Fruit fly (Drosophila melanogaster): Measurements from ENCODE around the gene t-Grip91.

Gene t-Grip91

DNA sequence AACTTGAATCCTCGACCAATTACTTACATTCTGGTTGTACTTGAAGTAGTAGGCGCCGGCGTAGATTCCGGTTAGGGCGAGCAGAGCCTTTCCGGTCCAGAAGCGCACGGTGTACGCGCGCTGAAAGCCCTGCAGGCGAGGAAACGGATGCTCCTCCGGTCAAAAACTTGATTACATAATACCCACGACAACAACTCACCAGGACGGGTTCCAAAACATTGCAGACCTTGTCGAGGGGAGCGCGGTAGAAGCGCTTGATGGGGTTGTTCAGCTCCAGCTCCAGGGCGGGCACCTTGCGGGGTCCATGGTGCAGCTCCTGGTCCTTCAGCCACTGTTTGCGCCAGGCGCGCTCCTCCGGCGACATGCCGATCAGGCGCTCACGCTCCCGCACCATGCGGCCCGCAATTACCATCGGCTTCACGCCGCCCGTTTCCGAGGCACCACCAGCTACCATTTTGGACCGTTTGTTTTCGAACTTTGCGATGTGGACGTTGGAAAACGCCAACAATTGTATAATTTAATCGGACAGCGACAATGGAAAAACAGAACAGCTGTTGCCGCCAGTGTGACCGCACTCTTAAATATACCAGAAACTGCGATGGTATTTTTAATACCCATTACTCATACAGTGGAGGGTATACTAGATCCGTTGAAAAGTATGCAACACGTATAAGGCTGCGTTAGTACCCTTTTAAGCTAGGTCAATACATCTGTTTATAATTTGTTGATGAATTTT, 33.2 kb upstream of the t-Grip91 start, which contains the start of gene ND-B17 (continued):
- TF ChIP-seq CG4282 (GFP tag; optimal IDR thresholded peaks at IDR 0.05) (peak; percentile 33), CG2120 (GFP tag; optimal IDR thresholded peaks at IDR 0.05) (peak; percentile 70), CG34376 (GFP tag; optimal IDR thresholded peaks at IDR 0.05) (no peak), CG11398 (GFP tag; optimal IDR thresholded peaks at IDR 0.05) (no peak), shn (GFP tag; optimal IDR thresholded peaks at IDR 0.05) (peak; percentile 55), CG4820 (GFP tag; optimal IDR thresholded peaks at IDR 0.05) (no peak), z (GFP tag; IDR thresholded peaks at IDR 0.05) (no peak), Atf-2 (GFP tag; optimal IDR thresholded peaks at IDR 0.05) (peak; percentile 43), pho (GFP tag; optimal IDR thresholded peaks at IDR 0.05) (peak; percentile 44), Oaz (GFP tag; IDR thresholded peaks at IDR 0.05) (peak; percentile 45; the same call in 1 of the 2 replicates), fd102C (GFP tag; optimal IDR thresholded peaks at IDR 0.05) (no peak), fd64A (GFP tag; optimal IDR thresholded peaks at IDR 0.05) (no peak), Vsx1 (GFP tag; optimal IDR thresholded peaks at IDR 0.05) (no peak), H15 (GFP tag; IDR thresholded peaks at IDR 0.05) (0 out of 3 replicates have a peak, but pooled peaks have one; percentile 42), CG8765 (GFP tag; IDR thresholded peaks at IDR 0.05) (0 out of 2 replicates have a peak, but pooled peaks have one; percentile 29), CG1233 (GFP tag; optimal IDR thresholded peaks at IDR 0.05) (no peak), CG15601 (tag; optimal IDR thresholded peaks at IDR 0.05) (peak; percentile 17), gro (GFP tag; optimal IDR thresholded peaks at IDR 0.05) (no peak), CG6175 (GFP tag; IDR thresholded peaks at IDR 0.05) (no peak), en (GFP tag; optimal IDR thresholded peaks at IDR 0.05) (no peak), nom (GFP tag; optimal IDR thresholded peaks at IDR 0.05) (no peak), CG4730 (GFP tag; IDR thresholded peaks at IDR 0.05) (no peak), peb (GFP tag; IDR thresholded peaks at IDR 0.05) (no peak), Eip74EF (GFP tag; optimal IDR thresholded peaks at IDR 0.05) (no peak), NK7.1 (GFP tag; optimal IDR thresholded peaks at IDR 0.05) (no peak), HLHmδ (GFP tag; optimal IDR thresholded peaks at IDR 0.05) (no peak), wek (GFP tag; optimal IDR thresholded peaks at IDR 0.05) (no peak), vvl (GFP tag; IDR thresholded peaks at IDR 0.05) (peak; percentile 59; the same call in 1 of the 2 replicates), CG12071 (GFP tag; optimal IDR thresholded peaks at IDR 0.05) (no peak), B-H1 (GFP tag; IDR thresholded peaks at IDR 0.05) (no peak; the same call in 2 of the 3 replicates), Doc2 (GFP tag; IDR thresholded peaks at IDR 0.05) (no peak), Scr (GFP tag; IDR thresholded peaks at IDR 0.05; ENCODE audit: partially characterized antibody) (peak; percentile 31; the same call in 1 of the 2 replicates), tin (GFP tag; optimal IDR thresholded peaks at IDR 0.05) (peak; percentile 37), B-H2 (GFP tag; optimal IDR thresholded peaks at IDR 0.05) (peak; percentile 36), bowl (GFP tag; IDR thresholded peaks at IDR 0.05) (no peak), Neu2 (GFP tag; optimal IDR thresholded peaks at IDR 0.05; ENCODE audit: borderline replicate concordance) (no peak), chm (GFP tag; IDR thresholded peaks at IDR 0.05) (peak; percentile 67), jigr1 (GFP tag; IDR thresholded peaks at IDR 0.05) (no peak), Dll (GFP tag; IDR thresholded peaks at IDR 0.05; ENCODE audit: partially characterized antibody) (peak; percentile 46; the same call in 1 of the 4 replicates), bcd (GFP tag; optimal IDR thresholded peaks at IDR 0.05) (no peak), Bteb2 (GFP tag; optimal IDR thresholded peaks at IDR 0.05) (peak; percentile 0), otp (GFP tag; IDR thresholded peaks at IDR 0.05) (no peak), CG13296 (GFP tag; optimal IDR thresholded peaks at IDR 0.05) (no peak), CG3281 (GFP tag; optimal IDR thresholded peaks at IDR 0.05) (no peak), CG16863 (GFP tag; optimal IDR thresholded peaks at IDR 0.05) (peak; percentile 57), CG12219 (GFP tag; optimal IDR thresholded peaks at IDR 0.05) (no peak), sim (GFP tag; IDR thresholded peaks at IDR 0.05) (no peak), CG1832 (GFP tag; optimal IDR thresholded peaks at IDR 0.05) (no peak), bigmax (GFP tag; optimal IDR thresholded peaks at IDR 0.05) (no peak), mirr (GFP tag; optimal IDR thresholded peaks at IDR 0.05) (no peak)
